Fruit fly (Drosophila melanogaster) whole organism, pupa: Measurements from ENCODE around the gene Cht7.

Experiments used
- CG32121 ChIP-seq: fragments of 200-800 bp; sonication (Bioruptor generic); IDR thresholded peaks from 2 replicates; pipeline ENCODE4 v1.3.6; 2022; ENCODE audit warnings: missing biosample characterization, missing genetic modification characterization
- Pif1A ChIP-seq: fragments of 200-800 bp; sonication (Bioruptor generic); optimal IDR thresholded peaks from 3 replicates; lab custom pipeline; 2016; ENCODE audit warnings: missing biosample characterization, missing genetic modification characterization
- rn ChIP-seq: fragments of 200-800 bp; sonication (Bioruptor generic); IDR thresholded peaks from 2 replicates; pipeline ENCODE4 v1.3.6; 2022; ENCODE audit warnings: missing biosample characterization, missing genetic modification characterization

dm6 chr3L:3122688-3123316 lies 16.0 kb upstream of the Cht7 start:
- TF ChIP-seq rn (no peak), Pif1A (GFP tag; lab: Kevin White, UChicago) (no peak), CG32121 (peak; percentile 31; the same call in 1 of the 2 replicates)
